Fruit fly (Drosophila melanogaster) whole organism, embryonic: ENCODE data around the gene SCAR.

Experiments used
- Ada2b ChIP-seq: fragments of 200-800 bp; sonication (Bioruptor generic); IDR thresholded peaks from 2 replicates; pipeline ENCODE4 v1.3.6; 2022; ENCODE audit warnings: missing biosample characterization, missing genetic modification characterization
- BEAF-32 ChIP-seq: fragments of 200-800 bp; sonication (Bioruptor generic); optimal IDR thresholded peaks from 3 replicates; lab custom pipeline; 2017; ENCODE audit warnings: missing biosample characterization, missing genetic modification characterization, mild to moderate bottlenecking, moderate library complexity, missing genetic modification reagents
- CG10321 ChIP-seq: fragments of 200-800 bp; sonication (Bioruptor generic); IDR thresholded peaks from 2 replicates; pipeline ENCODE4 v1.3.6; 2022; ENCODE audit warnings: missing biosample characterization, missing genetic modification characterization
- CG11504 ChIP-seq: fragments of 200-800 bp; sonication (Bioruptor generic); optimal IDR thresholded peaks from 3 replicates; lab custom pipeline; 2019; ENCODE audit warnings: missing biosample characterization, mild to moderate bottlenecking, missing genetic modification characterization, moderate library complexity
- CG12299 ChIP-seq: fragments of 200-800 bp; sonication (Bioruptor generic); optimal IDR thresholded peaks from 2 replicates; lab custom pipeline; 2018; ENCODE audit warnings: missing biosample characterization, mild to moderate bottlenecking, missing genetic modification characterization
- CG12942 ChIP-seq: fragments of 200-800 bp; sonication (Bioruptor generic); optimal IDR thresholded peaks from 3 replicates; lab custom pipeline; 2016; ENCODE audit warnings: missing biosample characterization, missing genetic modification characterization
- CG13296 ChIP-seq: fragments of 200-800 bp; sonication (Bioruptor generic); optimal IDR thresholded peaks from 3 replicates; lab custom pipeline; 2018; ENCODE audit warnings: missing biosample characterization, mild to moderate bottlenecking, missing genetic modification characterization
- CG13624 ChIP-seq: fragments of 200-800 bp; sonication (Bioruptor generic); optimal IDR thresholded peaks from 2 replicates; lab custom pipeline; 2016; ENCODE audit warnings: missing biosample characterization, missing genetic modification characterization
- CG14667 ChIP-seq: fragments of 200-800 bp; sonication (Bioruptor generic); IDR thresholded peaks from 2 replicates; pipeline ENCODE4 v1.3.6; 2022; ENCODE audit warnings: missing biosample characterization, missing genetic modification characterization
- CG1647 ChIP-seq: fragments of 200-800 bp; sonication (Bioruptor generic); optimal IDR thresholded peaks from 3 replicates; lab custom pipeline; 2016; ENCODE audit warnings: missing biosample characterization, missing genetic modification characterization
- CG31388 ChIP-seq: fragments of 200-800 bp; sonication (Bioruptor generic); optimal IDR thresholded peaks from 2 replicates; lab custom pipeline; 2016; ENCODE audit warnings: missing biosample characterization, missing genetic modification characterization
- CG6272 ChIP-seq: fragments of 200-800 bp; sonication (Bioruptor generic); IDR thresholded peaks from 2 replicates; pipeline ENCODE4 v1.3.6; 2022; ENCODE audit warnings: missing biosample characterization, missing genetic modification characterization
- CG9437 ChIP-seq: fragments of 200-800 bp; sonication (Bioruptor generic); optimal IDR thresholded peaks from 2 replicates; lab custom pipeline; 2018; ENCODE audit warnings: missing biosample characterization, mild to moderate bottlenecking, missing genetic modification characterization
- CG9797 ChIP-seq: fragments of 200-800 bp; sonication (Bioruptor generic); optimal IDR thresholded peaks from 3 replicates; lab custom pipeline; 2018; ENCODE audit warnings: missing biosample characterization, mild to moderate bottlenecking, missing genetic modification characterization
- Camta ChIP-seq: fragments of 200-800 bp; sonication (Bioruptor generic); optimal IDR thresholded peaks from 2 replicates; lab custom pipeline; 2016; ENCODE audit warnings: missing biosample characterization, missing genetic modification characterization
- CrebB ChIP-seq: fragments of 200-800 bp; sonication (Bioruptor generic); optimal IDR thresholded peaks from 3 replicates; lab custom pipeline; 2018; ENCODE audit warnings: missing biosample characterization, mild to moderate bottlenecking, missing genetic modification characterization
- Dref ChIP-seq: fragments of 200-800 bp; sonication (Bioruptor generic); IDR thresholded peaks from 2 replicates; pipeline ENCODE4 v1.3.6; 2022; ENCODE audit warnings: missing biosample characterization, missing genetic modification characterization
- Ets65A ChIP-seq: fragments of 200-800 bp; sonication (Bioruptor generic); peaks from one replicate; lab custom pipeline; 2016; ENCODE audit warnings: missing biosample characterization, missing genetic modification characterization
- Ets97D ChIP-seq: fragments of 200-800 bp; sonication (Bioruptor generic); optimal IDR thresholded peaks from 3 replicates; lab custom pipeline; 2016; ENCODE audit warnings: missing biosample characterization, missing genetic modification characterization
- Gsc ChIP-seq: fragments of 200-800 bp; sonication (Bioruptor generic); IDR thresholded peaks from 2 replicates; pipeline ENCODE4 v1.3.6; 2022; ENCODE audit warnings: missing biosample characterization, missing genetic modification characterization
- Jarid2 ChIP-seq: fragments of 200-800 bp; sonication (Bioruptor generic); optimal IDR thresholded peaks from 3 replicates; lab custom pipeline; 2017; ENCODE audit warnings: mild to moderate bottlenecking, missing biosample characterization, missing genetic modification reagents, missing genetic modification characterization
- Mad ChIP-seq: fragments of 200-800 bp; sonication (Bioruptor generic); optimal IDR thresholded peaks from 2 replicates; lab custom pipeline; 2016; ENCODE audit warnings: missing biosample characterization, missing genetic modification characterization
- Opbp ChIP-seq: fragments of 200-800 bp; sonication (Bioruptor generic); IDR thresholded peaks from 3 replicates; pipeline ENCODE4 v1.3.6; 2022; ENCODE audit warnings: missing biosample characterization, missing genetic modification characterization; ENCODE audit not compliant: partially characterized antibody
- Side ChIP-seq: fragments of 200-800 bp; sonication (Bioruptor generic); optimal IDR thresholded peaks from 2 replicates; lab custom pipeline; 2016; ENCODE audit warnings: missing biosample characterization, missing genetic modification characterization
- Sry-δ ChIP-seq: fragments of 200-800 bp; sonication (Bioruptor generic); optimal IDR thresholded peaks from 2 replicates; lab custom pipeline; 2016; ENCODE audit warnings: missing biosample characterization, missing genetic modification characterization
- Vsx1 ChIP-seq: fragments of 200-800 bp; sonication (Bioruptor generic); optimal IDR thresholded peaks from 2 replicates; lab custom pipeline; 2017; ENCODE audit warnings: missing biosample characterization, mild to moderate bottlenecking, missing genetic modification characterization, missing genetic modification reagents
- amos ChIP-seq: fragments of 200-800 bp; sonication (Bioruptor generic); IDR thresholded peaks from 2 replicates; pipeline ENCODE4 v1.3.6; 2022; ENCODE audit warnings: missing biosample characterization, missing genetic modification characterization; ENCODE audit not compliant: partially characterized antibody
- ato ChIP-seq: fragments of 200-800 bp; sonication (Bioruptor generic); IDR thresholded peaks from 2 replicates; pipeline ENCODE4 v1.3.6; 2022; ENCODE audit warnings: missing biosample characterization, missing genetic modification characterization; ENCODE audit not compliant: partially characterized antibody
- bcd ChIP-seq: fragments of 200-800 bp; sonication (Bioruptor generic); optimal IDR thresholded peaks from 2 replicates; lab custom pipeline; 2017; ENCODE audit warnings: missing biosample characterization, mild to moderate bottlenecking, missing genetic modification characterization
- chn ChIP-seq: fragments of 200-800 bp; sonication (Bioruptor generic); optimal IDR thresholded peaks from 2 replicates; lab custom pipeline; 2016; ENCODE audit warnings: missing biosample characterization, missing genetic modification characterization
- croc ChIP-seq: fragments of 200-800 bp; sonication (Bioruptor generic); conservative IDR thresholded peaks from 3 replicates; pipeline ENCODE4 v1.3.6; 2022; ENCODE audit warnings: missing biosample characterization, missing genetic modification characterization
- crp ChIP-seq, 2 experiments: fragments of 200-800 bp; sonication (Bioruptor generic); optimal IDR thresholded peaks; 2 replicates in 1 of 2; 3 replicates in 1 of 2; lab custom pipeline; 2017; ENCODE audit warnings: missing biosample characterization in 2 of 2, missing genetic modification characterization in 2 of 2, mild to moderate bottlenecking in 1 of 2, moderate library complexity in 1 of 2
- dati ChIP-seq: fragments of 200-800 bp; sonication (Bioruptor generic); IDR thresholded peaks from 2 replicates; pipeline ENCODE4 v1.3.6; 2022; ENCODE audit warnings: missing biosample characterization, missing genetic modification characterization
- eyg ChIP-seq: fragments of 200-800 bp; sonication (Bioruptor generic); optimal IDR thresholded peaks from 3 replicates; lab custom pipeline; 2016; ENCODE audit warnings: missing biosample characterization, missing genetic modification characterization
- ftz-f1 ChIP-seq: fragments of 200-800 bp; sonication (Bioruptor generic); optimal IDR thresholded peaks from 2 replicates; lab custom pipeline; 2016; ENCODE audit warnings: missing biosample characterization, missing genetic modification characterization
- grn ChIP-seq: fragments of 200-800 bp; sonication (Bioruptor generic); optimal IDR thresholded peaks from 3 replicates; lab custom pipeline; 2017; ENCODE audit warnings: missing biosample characterization, missing genetic modification characterization
- hb ChIP-seq: fragments of 200-800 bp; sonication (Bioruptor generic); IDR thresholded peaks from 3 replicates; pipeline ENCODE4 v1.3.6; 2022; ENCODE audit warnings: missing biosample characterization, missing genetic modification characterization; ENCODE audit not compliant: partially characterized antibody
- kah ChIP-seq: fragments of 200-800 bp; sonication (Bioruptor generic); optimal IDR thresholded peaks from 2 replicates; lab custom pipeline; 2018; ENCODE audit warnings: missing biosample characterization, mild to moderate bottlenecking, missing genetic modification characterization
- lbe ChIP-seq: fragments of 200-800 bp; sonication (Bioruptor generic); optimal IDR thresholded peaks from 2 replicates; lab custom pipeline; 2016; ENCODE audit warnings: missing biosample characterization, mild to moderate bottlenecking, missing genetic modification characterization
- lov ChIP-seq, 2 experiments: fragments of 200-800 bp in 1 of 2; fragments of >200 bp in 1 of 2; sonication (Bioruptor generic) in 1 of 2; IDR thresholded peaks in 1 of 2; optimal IDR thresholded peaks in 1 of 2; 2 replicates in 1 of 2; 3 replicates in 1 of 2; pipeline versions ENCODE4 v1.3.6 to Lab custom; 2017 to 2022; ENCODE audit warnings: missing biosample characterization in 1 of 2, missing genetic modification characterization in 1 of 2
- mld ChIP-seq: fragments of 200-800 bp; sonication (Bioruptor generic); IDR thresholded peaks from 3 replicates; pipeline ENCODE4 v1.3.6; 2022; ENCODE audit warnings: missing biosample characterization, missing genetic modification characterization; ENCODE audit not compliant: partially characterized antibody
- nerfin-2 ChIP-seq: fragments of 200-800 bp; sonication (Bioruptor generic); IDR thresholded peaks from 2 replicates; pipeline ENCODE4 v1.3.6; 2022; ENCODE audit warnings: missing biosample characterization, missing genetic modification characterization; ENCODE audit not compliant: partially characterized antibody
- oc ChIP-seq: fragments of 200-800 bp; sonication (Bioruptor generic); optimal IDR thresholded peaks from 2 replicates; lab custom pipeline; 2018; ENCODE audit warnings: missing biosample characterization, mild to moderate bottlenecking, missing genetic modification characterization, moderate library complexity
- phol ChIP-seq: fragments of 200-800 bp; sonication (Bioruptor generic); optimal IDR thresholded peaks from 3 replicates; lab custom pipeline; 2018; ENCODE audit warnings: missing biosample characterization, mild to moderate bottlenecking, missing genetic modification characterization, moderate library complexity
- salm ChIP-seq: fragments of 200-800 bp; sonication (Bioruptor generic); optimal IDR thresholded peaks from 2 replicates; lab custom pipeline; 2018; ENCODE audit warnings: missing biosample characterization, mild to moderate bottlenecking, missing genetic modification characterization
- slou ChIP-seq: fragments of 200-800 bp; sonication (Bioruptor generic); optimal IDR thresholded peaks from 3 replicates; lab custom pipeline; 2016; ENCODE audit warnings: missing biosample characterization, missing genetic modification characterization
- tin ChIP-seq: fragments of 200-800 bp; sonication (Bioruptor generic); optimal IDR thresholded peaks from 3 replicates; lab custom pipeline; 2016; ENCODE audit warnings: missing biosample characterization, missing genetic modification characterization
- tx ChIP-seq: fragments of 200-800 bp; sonication (Bioruptor generic); optimal IDR thresholded peaks from 2 replicates; lab custom pipeline; 2016; ENCODE audit warnings: missing biosample characterization, missing genetic modification characterization
- wor ChIP-seq: fragments of 200-800 bp; sonication (Bioruptor generic); IDR thresholded peaks from 2 replicates; pipeline ENCODE4 v1.3.6; 2022; ENCODE audit warnings: missing biosample characterization, missing genetic modification characterization
- zen ChIP-seq: fragments of 200-800 bp; sonication (Bioruptor generic); optimal IDR thresholded peaks from 3 replicates; lab custom pipeline; 2018; ENCODE audit warnings: missing biosample characterization, mild to moderate bottlenecking, missing genetic modification characterization, moderate library complexity
- zen2 ChIP-seq: fragments of 200-800 bp; sonication (Bioruptor generic); IDR thresholded peaks from 3 replicates; pipeline ENCODE4 v1.3.6; 2022; ENCODE audit warnings: missing biosample characterization, missing genetic modification characterization; ENCODE audit not compliant: partially characterized antibody

Gene SCAR

DNA sequence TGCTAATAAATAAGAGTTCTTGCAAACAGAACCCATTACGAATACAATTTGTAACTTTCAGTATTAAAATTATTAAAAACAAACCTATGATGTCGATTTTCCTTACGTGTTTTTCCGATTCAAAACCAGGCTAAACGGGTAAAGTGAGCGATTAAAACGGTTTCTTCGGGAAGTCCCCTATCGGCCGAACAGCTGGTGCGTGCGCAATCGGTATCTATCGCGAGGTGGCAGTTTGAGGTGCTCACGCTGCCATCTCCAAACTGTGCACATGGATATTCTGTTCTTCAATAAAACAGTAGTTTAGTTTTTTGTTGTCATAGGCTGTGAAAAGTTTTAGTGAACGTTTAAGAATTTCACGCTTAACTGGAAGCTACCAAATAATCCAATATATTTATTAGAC, 12.6 kb downstream of the SCAR start, which contains the start of gene TTLL4A (continued):
- TF ChIP-seq zen2 (GFP tag; lab: Robert Waterston, UW) (peak; percentile 96), CG14667 (GFP tag; lab: Robert Waterston, UW) (no peak), CG12942 (GFP tag; lab: Kevin White, UChicago) (no peak), CrebB (tag; lab: Kevin White, UChicago) (peak; percentile 21), CG1647 (GFP tag; lab: Kevin White, UChicago) (no peak), salm (no peak), CG9437 (GFP tag; lab: Kevin White, UChicago) (peak; percentile 85), Ada2b (no peak), BEAF-32 (peak; percentile 97), Ets65A (GFP tag; lab: Kevin White, UChicago) (no peak), CG13624 (GFP tag; lab: Kevin White, UChicago) (peak; percentile 58), CG9797 (GFP tag; lab: Kevin White, UChicago) (peak; percentile 52), CG13296 (no peak), CG12299 (tag; lab: Kevin White, UChicago) (no peak), Camta (GFP tag; lab: Kevin White, UChicago) (no peak), hb (peak; percentile 97), tin (peak; percentile 9), ftz-f1 (peak; percentile 76), Mad (GFP tag; lab: Kevin White, UChicago) (peak; percentile 19), grn (no peak), CG31388 (GFP tag; lab: Kevin White, UChicago) (no peak), nerfin-2 (GFP tag; lab: Robert Waterston, UW) (peak; percentile 96), bcd (GFP tag; lab: Kevin White, UChicago) (no peak), croc (GFP tag; lab: Robert Waterston, UW) (no peak), Dref (peak; percentile 62), kah (GFP tag; lab: Kevin White, UChicago) (peak; percentile 48), ato (peak; percentile 96), Gsc (GFP tag; lab: Robert Waterston, UW) (no peak), Opbp (GFP tag; lab: Robert Waterston, UW) (peak; percentile 99), CG10321 (GFP tag; lab: Robert Waterston, UW) (no peak), mld (GFP tag; lab: Robert Waterston, UW) (peak; percentile 99), Vsx1 (GFP tag; lab: Kevin White, UChicago) (no peak), CG6272 (GFP tag; lab: Robert Waterston, UW) (no peak), dati (no peak), lbe (GFP tag; lab: Kevin White, UChicago) (peak; percentile 68), zen (tag; lab: Kevin White, UChicago) (no peak), CG11504 (no peak), wor (GFP tag; lab: Robert Waterston, UW) (no peak), phol (tag; lab: Kevin White, UChicago) (no peak), tx (peak; percentile 32), lov (optimal IDR thresholded peaks at IDR 0.05; lab: Kevin White, UChicago) (no peak), lov (GFP tag; IDR thresholded peaks at IDR 0.05; lab: Robert Waterston, UW) (no peak), Ets97D (GFP tag; lab: Kevin White, UChicago) (peak; percentile 86), Jarid2 (GFP tag; lab: Kevin White, UChicago) (no peak), chn (GFP tag; lab: Kevin White, UChicago) (peak; percentile 5), slou (GFP tag; lab: Kevin White, UChicago) (no peak), Sry-δ (GFP tag; lab: Kevin White, UChicago) (peak; percentile 96), eyg (GFP tag; lab: Kevin White, UChicago) (no peak), oc (tag; lab: Kevin White, UChicago) (no peak), crp (GFP tag; optimal IDR thresholded peaks at IDR 0.05; lab: Kevin White, UChicago) (peak; percentile 64 to 94), amos (GFP tag; lab: Robert Waterston, UW) (peak; percentile 99), Side (peak; percentile 23)
